Worm (Caenorhabditis elegans): ENCODE results near the gene htz-1.
A peak's percentile ranks its signal among the peaks of the same experiment; 100 is the strongest.

Gene htz-1

DNA sequence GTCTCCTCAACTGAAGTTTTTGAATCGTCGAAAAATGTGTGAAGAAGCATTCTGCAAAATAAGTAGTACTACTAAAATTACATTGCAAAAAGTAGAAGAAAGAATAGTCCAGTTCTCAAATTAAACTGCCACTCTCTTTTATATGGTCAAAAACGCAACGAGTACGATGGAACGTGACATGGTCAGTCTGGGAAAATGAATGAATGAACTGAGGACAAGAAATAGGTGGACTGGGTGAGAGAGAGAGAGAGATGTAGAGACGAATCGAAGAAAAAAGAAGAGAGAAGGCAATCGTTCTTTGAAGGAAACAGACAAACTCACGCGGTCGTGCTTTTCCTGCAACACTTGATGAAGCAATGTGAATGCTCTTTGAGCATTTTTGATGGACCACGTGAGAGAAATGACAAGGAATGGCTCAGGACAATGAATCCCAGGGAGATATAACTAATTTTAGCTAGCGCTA lies 31.0 kb downstream of the htz-1 start, which contains the start of gene M01H9.3 (continued):
- TF ChIP-seq aha-1 (tag) (peak; percentile 95), ceh-20 (GFP tag; IDR thresholded peaks at IDR 0.05) (peak; percentile 70), Y5F2A.4 (GFP tag; optimal IDR thresholded peaks at IDR 0.05) (no peak), egl-43 (GFP tag; IDR thresholded peaks at IDR 0.05) (no peak), Y105C5A.15 (GFP tag; IDR thresholded peaks at IDR 0.05) (no peak), ctbp-1 (GFP tag; IDR thresholded peaks at IDR 0.05) (no peak), nhr-76 (tag; optimal IDR thresholded peaks at IDR 0.05) (no peak), lim-7 (GFP tag; IDR thresholded peaks at IDR 0.05) (no peak), zip-2 (tag; optimal IDR thresholded peaks at IDR 0.05) (no peak), zfp-2 (tag; optimal IDR thresholded peaks at IDR 0.05) (no peak), lin-1 (GFP tag; IDR thresholded peaks at IDR 0.05) (0 out of 2 replicates have a peak, but pooled peaks have one; percentile 11), mxl-3 (GFP tag; optimal IDR thresholded peaks at IDR 0.05) (peak; percentile 46), unc-130 (GFP tag; optimal IDR thresholded peaks at IDR 0.05) (no peak), tag-97 (GFP tag; IDR thresholded peaks at IDR 0.05) (no peak), nhr-237 (tag; optimal IDR thresholded peaks at IDR 0.05) (no peak), fkh-10 (GFP tag; optimal IDR thresholded peaks at IDR 0.05) (no peak), rbr-2 (tag; optimal IDR thresholded peaks at IDR 0.05) (no peak), sdz-12 (GFP tag; optimal IDR thresholded peaks at IDR 0.05) (no peak), F37D6.2 (tag; optimal IDR thresholded peaks at IDR 0.05) (no peak), ceh-44 (GFP tag; IDR thresholded peaks at IDR 0.05) (no peak), jun-1 (tag; optimal IDR thresholded peaks at IDR 0.05) (no peak), dve-1 (tag; optimal IDR thresholded peaks at IDR 0.05; ENCODE audit: insufficient read depth) (peak; percentile 74), saeg-2 (GFP tag; IDR thresholded peaks at IDR 0.05) (no peak), dmd-6 (GFP tag; IDR thresholded peaks at IDR 0.05) (peak; percentile 87), mes-2 (tag; optimal IDR thresholded peaks at IDR 0.05; ENCODE audit: poor library complexity, severe bottlenecking) (peak; percentile 42), unc-39 (tag; optimal IDR thresholded peaks at IDR 0.05) (no peak), duxl-1 (tag; optimal IDR thresholded peaks at IDR 0.05; ENCODE audit: poor library complexity) (no peak), nhr-77 (tag; optimal IDR thresholded peaks at IDR 0.05) (peak; percentile 20), set-16 (GFP tag; IDR thresholded peaks at IDR 0.05) (no peak), hlh-11 (tag; optimal IDR thresholded peaks at IDR 0.05) (peak; percentile 87), dmd-9 (GFP tag; IDR thresholded peaks at IDR 0.05) (no peak), ztf-11 (tag; optimal IDR thresholded peaks at IDR 0.05) (no peak), mdl-1 (tag; optimal IDR thresholded peaks at IDR 0.05) (peak; percentile 31 to 95), ztf-7 (tag; optimal IDR thresholded peaks at IDR 0.05) (no peak), gei-8 (GFP tag; optimal IDR thresholded peaks at IDR 0.05) (no peak), F49E8.2 (tag; optimal IDR thresholded peaks at IDR 0.05; ENCODE audit: borderline replicate concordance) (no peak), hmg-1.1 (GFP tag; IDR thresholded peaks at IDR 0.05) (no peak)

- TF ChIP-seq nhr-28 (tag; optimal IDR thresholded peaks at IDR 0.05) (no peak), daf-16 (GFP tag; optimal IDR thresholded peaks at IDR 0.05) (no peak), daf-16 (tag; optimal IDR thresholded peaks at IDR 0.05) (peak; percentile 29), ceh-32 (tag; optimal IDR thresholded peaks at IDR 0.05; ENCODE audit: poor library complexity) (no peak), rbr-2 (tag; optimal IDR thresholded peaks at IDR 0.05) (no peak), nhr-48 (tag; optimal IDR thresholded peaks at IDR 0.05) (peak; percentile 47), dve-1 (tag; optimal IDR thresholded peaks at IDR 0.05; ENCODE audit: insufficient read depth) (peak; percentile 36), unc-62 (GFP tag; optimal IDR thresholded peaks at IDR 0.05 in 1 of 2) (no peak), unc-62 (tag; optimal IDR thresholded peaks at IDR 0.05) (no peak), ZK546.5 (tag; optimal IDR thresholded peaks at IDR 0.05) (no peak), nhr-111 (GFP tag; optimal IDR thresholded peaks at IDR 0.05) (no peak), pqm-1 (tag; optimal IDR thresholded peaks at IDR 0.05) (no peak), dmd-9 (GFP tag; IDR thresholded peaks at IDR 0.05) (no peak), ZK337.2 (GFP tag; IDR thresholded peaks at IDR 0.05) (no peak), dmd-6 (GFP tag; IDR thresholded peaks at IDR 0.05) (peak; percentile 47), hif-1 (tag; optimal IDR thresholded peaks at IDR 0.05) (peak in 1 of 2 experiments; percentile 89), spr-3 (GFP tag; optimal IDR thresholded peaks at IDR 0.05) (no peak), mdt-29 (GFP tag; IDR thresholded peaks at IDR 0.05) (no peak), D1046.2 (GFP tag; IDR thresholded peaks at IDR 0.05) (no peak), hlh-11 (tag; optimal IDR thresholded peaks at IDR 0.05) (peak; percentile 12)
These were observed 32.6 kb downstream of the htz-1 start for ce11 chrIV:4478612-4479011.

Measured in whole organism, L4 larva.